Worm (Caenorhabditis elegans): ENCODE measurements around the gene F23F1.6.

- TF ChIP-seq lin-14 (GFP tag; optimal IDR thresholded peaks at IDR 0.05) (no peak), fkh-10 (GFP tag; optimal IDR thresholded peaks at IDR 0.05) (no peak), nhr-76 (tag; optimal IDR thresholded peaks at IDR 0.05) (no peak), elt-2 (tag; optimal IDR thresholded peaks at IDR 0.05) (peak; percentile 7), dpl-1 (GFP tag; optimal IDR thresholded peaks at IDR 0.05) (no peak)
These were observed 28.4 kb upstream of the F23F1.6 start for ce11 chrII:65484-65883.
